Worm (Caenorhabditis elegans) whole organism, L4 larva: ENCODE measurements around the gene C54F6.19.

Experiments used
- Y48G9A.11 ChIP-seq: fragments of 200-800 bp; sonication (Bioruptor generic); IDR thresholded peaks from 2 replicates; pipeline ENCODE4 v1.3.6; 2022; ENCODE audit warnings: missing genetic modification reagents, missing genetic modification characterization, missing compliant biosample characterization
- Y5F2A.4 ChIP-seq: fragments of 200-800 bp; sonication (Bioruptor generic); optimal IDR thresholded peaks from 2 replicates; lab custom pipeline; 2018; ENCODE audit warnings: mild to moderate bottlenecking, missing genetic modification characterization, missing compliant biosample characterization
- aha-1 ChIP-seq: fragments of 150-350 bp; peaks from one replicate; lab custom pipeline; 2014; ENCODE audit warnings: missing biosample characterization, missing genetic modification characterization
- ama-1 ChIP-seq: fragments of 150-350 bp; optimal IDR thresholded peaks from 2 replicates; lab custom pipeline; 2014; ENCODE audit warnings: inconsistent platforms, mixed read lengths
- attf-4 ChIP-seq: sonication (generic microtip); optimal IDR thresholded peaks from 3 replicates; lab custom pipeline; 2017; ENCODE audit warnings: missing biosample characterization, missing genetic modification characterization
- ceh-28 ChIP-seq: fragments of 150-350 bp; optimal IDR thresholded peaks from 2 replicates; lab custom pipeline; 2014; ENCODE audit warnings: missing biosample characterization, missing genetic modification reagents, missing genetic modification characterization
- ceh-44 ChIP-seq: fragments of 200-800 bp; sonication (Bioruptor generic); IDR thresholded peaks from 2 replicates; pipeline ENCODE4 v1.3.6; 2022; ENCODE audit warnings: missing genetic modification reagents, missing genetic modification characterization, missing compliant biosample characterization
- ceh-82 ChIP-seq: sonication (generic microtip); optimal IDR thresholded peaks from 2 replicates; lab custom pipeline; 2017; ENCODE audit warnings: missing biosample characterization, missing genetic modification characterization
- cey-2 ChIP-seq: sonication (generic microtip); optimal IDR thresholded peaks from 3 replicates; lab custom pipeline; 2017; ENCODE audit warnings: missing genetic modification characterization, mild to moderate bottlenecking, missing compliant biosample characterization, antibody characterized with exemption, borderline replicate concordance; ENCODE audit not compliant: insufficient read depth
- daf-12 ChIP-seq: fragments of 150-350 bp; optimal IDR thresholded peaks from 2 replicates; lab custom pipeline; 2014; ENCODE audit warnings: missing biosample characterization, missing genetic modification reagents, missing genetic modification characterization
- daf-16 ChIP-seq, 3 experiments: sonication (generic microtip); optimal IDR thresholded peaks; 2 replicates each; lab custom pipeline; 2016 to 2017; ENCODE audit warnings: missing genetic modification characterization in 3 of 3, missing genetic modification reagents in 3 of 3, mild to moderate bottlenecking in 2 of 3, missing compliant biosample characterization in 2 of 3, missing biosample characterization in 1 of 3, moderate library complexity in 1 of 3
- daf-8 ChIP-seq: fragments of 200-800 bp; sonication (Bioruptor generic); IDR thresholded peaks from 2 replicates; pipeline ENCODE4 v1.3.6; 2022; ENCODE audit warnings: missing genetic modification characterization, missing compliant biosample characterization
- dmd-6 ChIP-seq: fragments of 200-800 bp; sonication (Bioruptor generic); IDR thresholded peaks from 2 replicates; pipeline ENCODE4 v1.3.6; 2022; ENCODE audit warnings: missing genetic modification reagents, missing genetic modification characterization, missing compliant biosample characterization
- dve-1 ChIP-seq: sonication (generic microtip); optimal IDR thresholded peaks from 2 replicates; lab custom pipeline; 2017; ENCODE audit warnings: antibody characterized with exemption, mild to moderate bottlenecking, missing genetic modification characterization, missing compliant biosample characterization; ENCODE audit not compliant: insufficient read depth
- hif-1 ChIP-seq, 2 experiments: sonication (generic microtip); optimal IDR thresholded peaks; 2 replicates each; lab custom pipeline; 2016 to 2017; ENCODE audit warnings: missing compliant biosample characterization in 2 of 2, missing genetic modification characterization in 2 of 2, missing genetic modification reagents in 2 of 2, missing genotype in 2 of 2, mild to moderate bottlenecking in 1 of 2
- hlh-11 ChIP-seq: fragments of 200-800 bp; sonication (Bioruptor generic); optimal IDR thresholded peaks from 2 replicates; lab custom pipeline; 2018; ENCODE audit warnings: mild to moderate bottlenecking, missing genetic modification characterization, missing compliant biosample characterization
- hlh-30 ChIP-seq: sonication (generic microtip); optimal IDR thresholded peaks from 2 replicates; lab custom pipeline; 2017; ENCODE audit warnings: antibody characterized with exemption, mild to moderate bottlenecking, missing genetic modification characterization, missing compliant biosample characterization; ENCODE audit not compliant: insufficient read depth
- jun-1 ChIP-seq: fragments of 150-350 bp; optimal IDR thresholded peaks from 2 replicates; lab custom pipeline; 2014; ENCODE audit warnings: missing biosample characterization, missing genetic modification reagents, missing genetic modification characterization
- lir-3 ChIP-seq: sonication (generic microtip); optimal IDR thresholded peaks from 2 replicates; lab custom pipeline; 2016; ENCODE audit warnings: mild to moderate bottlenecking, missing genetic modification characterization, missing compliant biosample characterization
- mdl-1 ChIP-seq, 2 experiments: fragments of 150-350 bp in 1 of 2; sonication (generic microtip) in 1 of 2; optimal IDR thresholded peaks; 2 replicates each; lab custom pipeline; 2014 to 2017; ENCODE audit warnings: missing biosample characterization in 2 of 2, missing genetic modification characterization in 2 of 2
- mep-1 ChIP-seq: fragments of 150-350 bp; sonication (generic microtip); optimal IDR thresholded peaks from 3 replicates; lab custom pipeline; 2014; ENCODE audit warnings: missing biosample characterization, missing genetic modification characterization
- mxl-2 ChIP-seq: fragments of 200-800 bp; sonication (Bioruptor generic); conservative IDR thresholded peaks from 2 replicates; pipeline ENCODE4 v1.3.6; 2022; ENCODE audit warnings: missing genetic modification reagents, missing genetic modification characterization, missing compliant biosample characterization
- nhr-11 ChIP-seq: fragments of 150-350 bp; optimal IDR thresholded peaks from 2 replicates; lab custom pipeline; 2014; ENCODE audit warnings: missing biosample characterization, missing genetic modification characterization
- nhr-28 ChIP-seq: fragments of 150-350 bp; optimal IDR thresholded peaks from 2 replicates; lab custom pipeline; 2014; ENCODE audit warnings: missing biosample characterization, missing genetic modification characterization
- nhr-42 ChIP-seq: fragments of 200-800 bp; sonication (Bioruptor generic); IDR thresholded peaks from 2 replicates; pipeline ENCODE4 v1.3.6; 2022; ENCODE audit warnings: missing genetic modification characterization, missing compliant biosample characterization
- nhr-48 ChIP-seq: sonication (generic microtip); optimal IDR thresholded peaks from 2 replicates; lab custom pipeline; 2016; ENCODE audit warnings: mild to moderate bottlenecking, missing genetic modification characterization, missing compliant biosample characterization
- pqm-1 ChIP-seq: sonication (generic microtip); optimal IDR thresholded peaks from 2 replicates; lab custom pipeline; 2017; ENCODE audit warnings: missing biosample characterization, missing genetic modification characterization
- rbr-2 ChIP-seq: sonication (generic microtip); optimal IDR thresholded peaks from 2 replicates; lab custom pipeline; 2016; ENCODE audit warnings: missing genotype, missing genetic modification characterization, missing compliant biosample characterization
- sdz-12 ChIP-seq: fragments of 200-800 bp; sonication (Bioruptor generic); optimal IDR thresholded peaks from 2 replicates; lab custom pipeline; 2018; ENCODE audit warnings: mild to moderate bottlenecking, missing genetic modification characterization, missing compliant biosample characterization
- skn-1 ChIP-seq: fragments of 150-350 bp; optimal IDR thresholded peaks from 2 replicates; lab custom pipeline; 2014; ENCODE audit warnings: missing biosample characterization, missing genetic modification characterization
- spr-1 ChIP-seq: sonication (generic microtip); optimal IDR thresholded peaks from 2 replicates; lab custom pipeline; 2016; ENCODE audit warnings: mild to moderate bottlenecking, missing genetic modification characterization, missing compliant biosample characterization
- tra-1 ChIP-seq: fragments of 200-800 bp; sonication (Bioruptor generic); IDR thresholded peaks from 2 replicates; pipeline ENCODE4 v1.3.6; 2022; ENCODE audit warnings: missing genetic modification reagents, missing genetic modification characterization, missing compliant biosample characterization
- unc-62 ChIP-seq, 3 experiments: fragments of 150-350 bp in 1 of 3; sonication (generic microtip); optimal IDR thresholded peaks in 2 of 3; peaks in 1 of 3; 1 replicate in 1 of 3; 2 replicates in 2 of 3; lab custom pipeline; 2014 to 2017; ENCODE audit warnings: missing biosample characterization in 3 of 3, missing genetic modification characterization in 3 of 3, missing genetic modification reagents in 3 of 3, missing genotype in 1 of 3
- zip-11 ChIP-seq: fragments of 200-800 bp; sonication (Bioruptor generic); IDR thresholded peaks from 2 replicates; pipeline ENCODE4 v1.3.6; 2022; ENCODE audit warnings: missing genetic modification characterization, missing compliant biosample characterization

C54F6.19 gene

DNA sequence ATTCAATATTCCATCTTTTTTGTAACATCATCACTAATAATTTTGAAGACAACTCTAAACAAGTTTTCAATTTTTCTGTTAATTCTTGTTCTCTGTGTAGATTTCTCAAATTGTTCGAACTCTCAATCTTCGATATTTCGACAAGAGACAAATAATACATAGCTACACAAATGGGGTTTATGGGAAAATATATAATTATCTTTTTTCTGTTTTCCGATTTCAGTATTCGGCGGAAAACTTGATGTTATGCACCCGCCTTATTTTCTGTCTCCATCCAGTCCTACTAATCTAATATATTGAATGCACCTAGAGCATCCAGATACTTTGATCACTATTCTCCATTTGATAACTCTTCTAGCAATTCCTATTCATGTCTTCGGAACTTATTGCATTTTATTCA is 6.3 kb upstream of the C54F6.19 start, which contains the start of gene srh-268:
Gene srh-268 (plus strand): TSS at position 301 of the 400 bp plus-strand sequence.
- TF ChIP-seq spr-1 (tag; lab: Kevin White, UChicago) (no peak), cey-2 (tag; lab: Kevin White, UChicago) (no peak), ceh-44 (GFP tag; lab: Robert Waterston, UW) (no peak), ceh-28 (tag; lab: Kevin White, UChicago) (no peak), Y5F2A.4 (GFP tag; lab: Kevin White, UChicago) (no peak), mxl-2 (GFP tag; lab: Robert Waterston, UW) (no peak), skn-1 (tag; lab: Kevin White, UChicago) (no peak), dve-1 (tag; lab: Kevin White, UChicago) (no peak), mep-1 (no peak), tra-1 (GFP tag; lab: Robert Waterston, UW) (no peak), zip-11 (GFP tag; lab: Robert Waterston, UW) (no peak), attf-4 (tag; lab: Kevin White, UChicago) (no peak)

DNA sequence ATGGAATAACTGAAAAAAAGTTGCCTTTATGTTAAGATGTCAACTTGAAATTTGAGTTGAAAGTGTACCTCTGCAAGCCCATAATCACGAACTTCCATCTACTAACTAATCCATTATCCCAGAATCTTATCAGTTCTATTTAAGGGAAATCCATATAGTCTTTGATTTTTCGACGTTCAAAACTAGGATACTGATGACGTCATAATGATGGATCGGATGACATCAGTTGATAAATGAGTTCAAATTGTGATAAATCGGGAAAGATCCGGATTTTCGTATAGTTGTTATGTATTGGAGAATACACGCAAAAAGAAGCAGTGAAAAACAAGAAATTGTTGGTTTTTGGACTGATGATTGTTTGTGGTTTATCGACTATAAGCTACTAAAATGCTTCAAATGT is 1.6 kb upstream of the C54F6.19 start:
- TF ChIP-seq nhr-11 (no peak), lir-3 (tag; lab: Kevin White, UChicago) (no peak), nhr-28 (tag; lab: Kevin White, UChicago) (peak; percentile 10), nhr-48 (tag; lab: Kevin White, UChicago) (peak; percentile 79), mdl-1 (tag; optimal IDR thresholded peaks at IDR 0.05; lab: Kevin White, UChicago) (peak in 1 of 2 experiments; percentile 8), ceh-44 (GFP tag; lab: Robert Waterston, UW) (no peak), unc-62 (GFP tag; optimal IDR thresholded peaks at IDR 0.05 in 1 of 2; lab: Kevin White, UChicago) (peak in 1 of 2 experiments; percentile 87), unc-62 (tag; optimal IDR thresholded peaks at IDR 0.05; lab: Kevin White, UChicago) (no peak)

DNA sequence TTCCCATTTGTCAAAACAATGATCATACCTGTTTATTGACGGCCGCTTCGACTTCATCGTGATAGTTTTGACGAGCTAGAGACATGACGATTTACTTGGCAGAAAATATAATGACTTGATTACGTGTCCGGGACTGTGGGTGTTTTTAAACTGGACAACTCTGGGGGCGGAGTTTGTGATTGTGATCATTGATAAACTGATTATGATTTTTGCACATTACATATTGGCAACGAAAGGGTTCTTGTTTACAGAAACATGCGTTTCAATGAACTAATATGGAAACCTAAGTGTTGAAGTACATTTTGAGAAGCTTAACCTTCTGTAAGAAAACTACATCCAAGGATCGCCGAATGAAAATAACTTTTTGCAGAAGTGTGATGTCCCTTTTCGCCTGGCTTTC is 2.2 kb downstream of the C54F6.19 start, which contains the start of gene ftn-1:
Gene ftn-1 (minus strand): TSS at position 101 of the 400 bp plus-strand sequence.
- TF ChIP-seq rbr-2 (no peak), daf-8 (no peak), hlh-11 (tag; lab: Kevin White, UChicago) (no peak), jun-1 (no peak), unc-62 (GFP tag; optimal IDR thresholded peaks at IDR 0.05 in 1 of 2; lab: Kevin White, UChicago) (peak in 1 of 2 experiments; percentile 48), unc-62 (tag; optimal IDR thresholded peaks at IDR 0.05; lab: Kevin White, UChicago) (no peak), daf-16 (GFP tag; optimal IDR thresholded peaks at IDR 0.05; lab: Kevin White, UChicago) (no peak), daf-16 (tag; optimal IDR thresholded peaks at IDR 0.05; lab: Kevin White, UChicago) (peak; percentile 74), aha-1 (no peak), nhr-42 (GFP tag; lab: Robert Waterston, UW) (no peak), dmd-6 (GFP tag; lab: Robert Waterston, UW) (no peak), sdz-12 (GFP tag; lab: Kevin White, UChicago) (no peak), ama-1 (lab: Kevin White, UChicago) (peak; percentile 37), daf-12 (tag; lab: Kevin White, UChicago) (no peak), pqm-1 (tag; lab: Kevin White, UChicago) (no peak), Y48G9A.11 (GFP tag; lab: Robert Waterston, UW) (no peak)

DNA sequence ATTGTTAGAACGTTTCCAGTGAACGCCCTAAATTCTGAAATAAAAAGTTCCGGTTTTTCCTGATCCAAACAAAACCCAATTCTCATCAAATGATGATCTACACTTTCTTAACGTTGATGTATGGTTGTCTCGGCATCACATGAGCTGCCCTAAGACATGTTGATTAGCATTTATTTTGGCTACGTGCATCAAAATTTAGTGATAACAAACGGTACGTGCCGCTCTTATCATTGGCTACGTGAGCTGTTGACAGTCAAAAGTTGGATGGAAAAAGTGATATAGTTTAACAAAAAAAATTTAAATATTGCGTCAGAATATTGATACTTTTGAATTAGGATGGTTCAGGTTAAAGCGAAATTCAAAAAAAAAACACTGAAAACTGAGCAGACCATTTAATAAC is 2.7 kb downstream of the C54F6.19 start:
- TF ChIP-seq hlh-30 (tag; lab: Kevin White, UChicago) (peak; percentile 40), tra-1 (GFP tag; lab: Robert Waterston, UW) (no peak), daf-16 (GFP tag; optimal IDR thresholded peaks at IDR 0.05; lab: Kevin White, UChicago) (no peak), daf-16 (tag; optimal IDR thresholded peaks at IDR 0.05; lab: Kevin White, UChicago) (peak; percentile 97), hif-1 (tag; optimal IDR thresholded peaks at IDR 0.05; lab: Kevin White, UChicago) (peak in 1 of 2 experiments; percentile 70), dmd-6 (GFP tag; lab: Robert Waterston, UW) (peak; percentile 66), pqm-1 (tag; lab: Kevin White, UChicago) (peak; percentile 48), mdl-1 (tag; optimal IDR thresholded peaks at IDR 0.05; lab: Kevin White, UChicago) (no peak), ceh-82 (tag; lab: Kevin White, UChicago) (no peak), aha-1 (peak; percentile 99)
